Worm (Caenorhabditis elegans) whole organism, mixed stage, embryonic: ENCODE results near the gene cyp-14A2.

Source experiments
- ceh-83 ChIP-seq: fragments of 200-800 bp; sonication (Bioruptor generic); optimal IDR thresholded peaks from 2 replicates; lab custom pipeline; 2018; ENCODE audit warnings: mild to moderate bottlenecking, missing genetic modification characterization, missing compliant biosample characterization
- mep-1 ChIP-seq: fragments of 150-350 bp; optimal IDR thresholded peaks from 2 replicates; lab custom pipeline; 2017; ENCODE audit warnings: missing biosample characterization, missing genetic modification reagents, missing genetic modification characterization, inconsistent platforms
- nhr-76 ChIP-seq: sonication (generic microtip); optimal IDR thresholded peaks from 2 replicates; lab custom pipeline; 2017; ENCODE audit warnings: missing biosample characterization, missing genetic modification characterization
- unc-62 ChIP-seq: fragments of 150-350 bp; optimal IDR thresholded peaks from 2 replicates; lab custom pipeline; 2014; ENCODE audit warnings: missing biosample characterization, missing genetic modification reagents, missing genetic modification characterization
- zip-8 ChIP-seq: fragments of 150-350 bp; optimal IDR thresholded peaks from 2 replicates; lab custom pipeline; 2014; ENCODE audit warnings: missing biosample characterization, missing genetic modification characterization

ce11 chrX:13291506-13291905 is 22.0 kb upstream of the cyp-14A2 start, which contains the start of gene srd-38:
- TF ChIP-seq unc-62 (GFP tag; lab: Kevin White, UChicago): no peak
- TF ChIP-seq mep-1: no peak
- no peak for TF ChIP-seq zip-8 (tag; lab: Kevin White, UChicago)
- TF ChIP-seq ceh-83 (GFP tag; lab: Kevin White, UChicago): no peak
- no peak for TF ChIP-seq nhr-76 (tag; lab: Kevin White, UChicago)
